Worm (Caenorhabditis elegans) whole organism, dauer: ENCODE data around the gene F08B4.8.

ENCODE experiments used
- unc-62 ChIP-seq: sonication (generic microtip); optimal IDR thresholded peaks from 2 replicates; lab custom pipeline; 2017; ENCODE audit warnings: missing biosample characterization, missing genetic modification reagents, missing genetic modification characterization

The F08B4.8 gene

DNA sequence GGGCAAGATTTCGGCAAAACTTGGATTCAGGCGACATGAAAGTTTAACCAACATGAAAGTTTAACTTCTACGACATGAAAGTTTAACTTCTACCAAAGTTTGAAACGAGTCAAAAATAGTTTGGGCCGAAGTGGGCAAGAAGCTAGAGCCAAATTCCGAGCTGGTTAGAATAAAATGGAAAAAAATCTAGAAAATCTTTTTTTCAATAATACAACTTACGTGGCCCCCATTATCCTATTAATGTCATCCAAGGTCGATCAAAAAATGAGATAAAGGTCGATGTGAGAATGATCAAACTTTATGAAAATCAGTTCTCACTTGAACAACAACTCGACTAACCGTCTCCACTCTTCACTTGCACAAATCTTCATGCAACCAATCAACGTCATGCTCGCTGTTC is at the start of gene F08B4.8:
F08B4.8 (plus strand) TSS at position 301 of the 400 bp plus-strand sequence.
- TF ChIP-seq unc-62 (GFP tag; lab: Kevin White, UChicago): no peak

DNA sequence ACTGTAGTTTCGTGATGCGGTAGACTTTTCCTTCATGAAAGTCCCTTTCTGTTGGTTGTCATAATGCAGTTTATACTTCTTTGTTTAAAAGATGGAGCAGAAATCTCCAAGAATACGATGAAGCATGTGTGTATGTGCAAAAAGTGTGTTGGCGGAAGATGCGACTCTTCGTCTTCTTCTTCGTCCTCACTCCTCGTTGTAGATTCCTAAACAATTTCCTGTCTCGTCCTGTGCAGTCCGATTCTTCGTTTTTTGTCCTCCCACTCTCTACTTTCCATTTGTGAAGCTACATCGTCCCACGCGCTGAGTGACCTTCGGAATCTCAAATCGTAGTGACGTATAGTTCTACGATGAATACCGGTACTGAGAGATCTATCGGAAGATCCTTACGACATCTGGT is 49.1 kb upstream of the F08B4.8 start:
- TF ChIP-seq unc-62 (GFP tag; lab: Kevin White, UChicago): no peak

DNA sequence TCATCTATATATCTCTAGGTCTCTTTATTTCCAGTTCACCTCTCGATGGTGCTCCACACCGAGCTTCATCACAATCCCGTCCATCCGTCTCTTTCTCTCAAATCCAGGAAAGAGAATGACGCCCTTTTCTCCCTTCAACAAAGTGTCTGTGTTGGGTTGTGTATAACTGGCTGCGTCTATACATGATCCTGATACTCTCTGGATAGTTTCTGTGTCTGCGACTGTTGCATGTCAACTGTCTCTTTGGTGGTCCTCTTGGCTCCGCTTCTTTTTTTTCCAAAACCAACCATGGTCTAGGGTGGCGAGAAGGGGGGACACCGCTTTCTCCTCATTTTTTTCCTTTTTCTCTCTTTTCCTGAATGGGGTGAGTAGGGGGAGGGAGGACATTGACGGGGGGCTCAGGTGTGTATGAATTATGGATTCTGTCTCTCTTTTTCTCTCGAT is 47.8 kb upstream of the F08B4.8 start:
- no peak for TF ChIP-seq unc-62 (GFP tag; lab: Kevin White, UChicago)

DNA sequence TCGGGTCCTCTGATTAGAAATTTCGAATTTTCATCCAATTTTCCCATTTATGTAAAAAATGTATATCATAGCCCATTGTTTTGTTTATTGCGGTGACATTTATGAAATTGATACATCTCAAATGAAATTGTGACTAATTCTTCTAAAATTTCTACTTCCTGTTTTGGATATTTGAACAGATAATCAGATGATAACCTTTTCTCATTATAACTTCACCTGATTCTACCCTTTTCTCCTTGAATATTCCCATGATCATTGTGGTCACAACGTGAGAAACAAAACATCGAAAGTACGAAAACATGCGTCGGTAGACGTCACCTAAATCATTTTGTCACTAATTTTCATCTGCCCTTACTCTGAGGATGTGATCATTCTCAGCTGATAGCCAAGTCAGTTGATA is 47.2 kb upstream of the F08B4.8 start:
- TF ChIP-seq unc-62 (GFP tag; lab: Kevin White, UChicago): no peak

DNA sequence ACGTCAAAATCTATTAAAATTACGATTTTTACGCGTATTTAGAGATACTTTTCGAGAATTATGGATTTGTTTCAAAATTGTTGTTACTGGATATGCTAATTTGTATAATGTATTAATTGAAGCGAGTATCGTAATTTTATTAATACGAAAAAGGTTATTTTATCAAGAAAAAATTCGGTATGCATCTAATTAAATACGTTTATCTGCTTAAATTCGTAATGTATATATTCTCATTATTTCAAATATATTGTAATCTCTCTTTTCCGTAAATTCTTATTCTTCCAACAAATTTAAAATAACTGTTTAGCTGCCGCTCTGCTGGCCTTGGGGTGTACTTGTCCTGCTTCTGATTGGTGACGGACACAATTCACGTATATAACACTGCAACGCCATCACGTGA is 46.4 kb upstream of the F08B4.8 start, which contains the start of gene dgk-4:
dgk-4 (plus strand) TSS at position 301 of the 400 bp plus-strand sequence.
- no peak for TF ChIP-seq unc-62 (GFP tag; lab: Kevin White, UChicago)

DNA sequence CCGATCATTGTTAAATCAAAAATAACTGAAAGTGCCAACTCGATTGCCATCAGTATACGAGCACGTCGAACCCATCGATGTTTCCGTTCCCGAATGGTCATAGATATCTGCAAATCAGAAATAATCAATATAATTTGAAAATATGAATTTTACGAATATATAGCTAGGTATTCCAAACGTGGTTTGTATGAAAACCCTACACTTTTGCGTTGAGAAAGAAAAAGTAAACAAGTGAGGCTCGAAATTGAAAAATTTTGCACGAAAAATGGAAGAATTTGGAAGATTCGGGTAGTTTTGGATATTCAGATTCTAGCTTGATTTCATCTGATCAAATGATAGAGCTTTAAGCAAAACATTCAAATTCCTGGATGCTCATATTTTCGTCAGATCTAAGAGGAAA is 38.6 kb upstream of the F08B4.8 start, which contains the start of gene F42A9.9:
F42A9.9 (minus strand) TSS at position 101 of the 400 bp plus-strand sequence.
- TF ChIP-seq unc-62 (GFP tag; lab: Kevin White, UChicago): no peak

DNA sequence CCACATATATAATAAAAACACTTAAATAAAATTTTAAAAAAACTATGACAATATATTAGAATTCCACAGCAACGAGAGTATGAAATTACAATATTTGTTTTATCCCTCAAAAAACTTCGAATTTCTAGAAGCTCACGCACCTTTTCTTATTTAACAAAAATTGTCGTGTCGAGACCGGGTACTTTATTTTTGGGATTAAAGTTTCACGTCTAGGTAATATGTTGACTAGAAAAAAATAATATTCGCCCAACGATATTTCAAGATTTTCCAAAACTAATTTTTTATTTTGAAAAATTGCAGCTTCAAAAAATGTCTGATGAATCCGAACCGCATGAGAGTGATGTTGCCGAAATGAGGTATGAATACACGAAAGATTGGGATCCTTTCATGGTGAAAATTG is 33.0 kb upstream of the F08B4.8 start, which contains the start of gene C49C8.3:
C49C8.3 (plus strand) TSS at position 301 of the 400 bp plus-strand sequence.
- TF ChIP-seq unc-62 (GFP tag; lab: Kevin White, UChicago): no peak

DNA sequence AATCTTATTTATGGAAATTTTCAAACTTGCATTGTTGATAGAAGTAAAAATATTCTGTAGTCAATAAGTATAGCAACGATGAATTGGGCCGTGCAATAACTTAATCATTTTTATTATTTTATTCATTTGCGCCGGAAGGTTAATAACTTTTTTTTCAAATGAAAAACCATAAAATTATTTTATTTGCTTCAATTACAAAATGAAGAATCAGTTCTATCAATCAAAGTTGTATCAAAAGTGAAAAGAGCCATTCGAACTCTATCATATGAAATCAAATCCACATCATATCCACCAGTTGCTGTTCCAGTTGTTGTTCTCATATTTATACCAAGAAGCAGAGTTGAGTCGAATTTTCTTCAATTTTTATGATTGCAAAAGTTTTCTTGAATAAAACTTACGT is 28.9 kb upstream of the F08B4.8 start, which contains the start of gene cyp-33E1:
cyp-33E1 (minus strand) TSS at position 101 of the 400 bp plus-strand sequence.
- no peak for TF ChIP-seq unc-62 (GFP tag; lab: Kevin White, UChicago)

DNA sequence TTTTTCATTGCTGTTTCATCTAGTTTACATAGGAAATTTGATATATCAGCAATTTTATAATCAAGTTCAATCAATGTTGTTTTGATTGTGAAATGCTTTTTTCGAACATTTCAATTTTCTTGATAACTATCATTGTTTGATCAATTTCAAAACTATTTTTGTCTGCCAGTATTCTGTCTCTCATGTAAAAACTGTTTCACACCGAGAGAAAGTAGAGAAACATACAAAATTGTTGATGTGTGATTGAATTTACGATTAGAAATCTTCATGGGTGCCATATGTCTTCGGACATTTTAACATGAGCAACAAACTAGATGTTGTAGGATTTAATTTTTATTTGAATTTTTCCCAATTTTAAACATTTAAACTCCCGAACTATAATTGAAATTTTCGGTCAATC is 26.7 kb upstream of the F08B4.8 start, which contains the start of gene C49C8.2:
C49C8.2 (plus strand) TSS at position 393 of the 400 bp plus-strand sequence.
- TF ChIP-seq unc-62 (GFP tag; lab: Kevin White, UChicago): no peak

DNA sequence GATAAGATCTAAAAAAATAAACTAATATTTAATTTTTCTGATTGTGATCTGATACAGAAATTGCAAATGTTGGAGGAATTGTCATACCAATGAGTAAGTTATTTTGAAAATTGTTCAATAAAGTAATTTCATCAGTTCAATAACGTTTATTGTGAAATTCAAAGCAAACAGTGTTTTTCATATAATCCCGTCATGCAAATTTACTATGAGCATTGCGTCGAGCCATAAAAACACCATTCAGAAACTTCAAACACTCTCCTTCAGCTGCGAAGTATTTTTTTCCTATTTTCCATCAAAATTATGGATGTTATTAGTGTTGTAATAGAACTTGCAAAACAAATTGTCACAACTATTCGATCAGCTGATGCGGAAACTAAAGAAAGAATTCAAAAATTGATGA is 25.6 kb upstream of the F08B4.8 start, which contains the start of gene C49C8.8:
C49C8.8 (plus strand) TSS at position 301 of the 400 bp plus-strand sequence.
- no peak for TF ChIP-seq unc-62 (GFP tag; lab: Kevin White, UChicago)

DNA sequence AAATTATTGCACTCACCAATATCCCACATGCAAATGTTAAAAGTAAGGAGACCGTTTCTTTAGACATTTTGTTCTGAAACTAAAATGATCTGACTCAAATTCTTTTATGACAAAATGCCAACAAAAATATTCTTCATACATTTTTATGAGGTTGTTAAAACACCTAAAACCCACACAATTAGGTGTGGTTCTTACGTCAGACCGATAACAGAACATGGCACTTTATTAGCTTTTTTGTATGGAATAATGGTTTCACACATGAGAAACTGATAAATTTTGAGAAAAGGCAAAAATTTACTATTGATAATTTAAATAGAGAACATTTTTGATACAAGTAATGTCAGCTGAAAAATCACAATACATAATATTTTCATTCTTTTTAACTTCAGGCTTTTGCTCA is 23.8 kb upstream of the F08B4.8 start, which contains the start of gene C49C8.5:
C49C8.5 (minus strand) TSS at position 73 of the 400 bp plus-strand sequence.
- no peak for TF ChIP-seq unc-62 (GFP tag; lab: Kevin White, UChicago)

DNA sequence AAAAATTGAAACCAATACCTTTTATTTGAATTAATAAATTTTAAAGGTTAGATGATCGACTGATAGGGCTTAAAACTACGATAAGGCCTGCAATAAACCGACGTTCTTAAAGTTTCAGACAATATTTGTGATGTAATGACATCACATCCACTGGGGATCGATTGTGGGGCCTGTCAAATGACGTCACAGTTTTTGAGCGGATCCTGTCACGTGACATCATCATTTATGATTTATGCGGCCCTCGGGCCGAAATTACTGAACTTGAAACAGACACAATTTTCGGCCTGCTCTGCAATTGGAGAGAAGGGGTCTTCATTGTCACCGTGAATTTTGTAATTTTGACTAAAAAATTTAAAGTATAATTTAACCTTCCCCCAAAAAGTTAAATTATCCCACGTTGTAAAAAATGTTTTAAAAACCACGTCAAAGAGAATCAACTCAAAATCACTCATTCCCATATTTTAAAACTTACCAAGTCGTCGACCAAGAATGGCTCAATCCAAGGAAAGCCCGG is 23.2 kb upstream of the F08B4.8 start, which contains the start of gene C49C8.1:
C49C8.1 (plus strand) TSS at position 464 of the 514 bp plus-strand sequence.
- no peak for TF ChIP-seq unc-62 (GFP tag; lab: Kevin White, UChicago)

DNA sequence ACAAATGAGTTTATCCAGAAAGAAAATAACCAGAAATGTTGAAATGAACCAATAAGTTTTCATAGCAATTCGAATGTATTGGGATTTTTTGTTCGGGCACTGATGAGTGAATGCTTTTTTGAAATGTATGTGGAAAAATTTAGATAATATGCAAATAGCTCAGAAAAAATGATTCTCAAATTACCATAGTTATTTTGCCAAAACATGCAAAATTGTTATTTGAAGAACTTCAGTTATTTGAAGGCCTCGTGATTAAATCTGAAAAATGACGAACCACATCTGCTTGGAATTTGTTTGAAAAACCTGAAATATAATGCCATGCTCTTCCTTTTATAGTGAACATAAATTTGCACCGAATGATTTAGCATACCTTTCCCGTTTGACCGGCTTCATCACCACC is 19.3 kb upstream of the F08B4.8 start, which contains the start of gene C49C8.6:
C49C8.6 (minus strand) TSS at position 101 of the 400 bp plus-strand sequence.
- TF ChIP-seq unc-62 (GFP tag; lab: Kevin White, UChicago): no peak

DNA sequence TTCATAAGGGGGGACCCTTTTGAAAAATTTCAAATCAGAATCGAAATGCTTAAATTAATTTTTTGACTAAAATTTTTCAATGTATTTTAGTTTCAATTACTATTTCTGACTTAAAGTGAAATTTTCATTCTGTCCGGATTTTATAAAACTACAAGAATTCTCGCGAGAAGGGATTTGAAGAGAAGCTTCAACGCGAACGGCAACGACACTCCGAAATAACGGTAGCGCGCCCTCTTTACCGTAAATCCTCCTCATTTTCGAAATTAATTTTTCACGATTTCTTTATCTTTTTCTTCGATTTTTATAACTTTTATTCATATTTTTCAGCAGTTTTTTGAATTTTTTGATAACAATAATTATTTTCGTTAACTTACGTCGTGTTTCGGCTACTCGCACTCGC is 11.6 kb upstream of the F08B4.8 start:
- no peak for TF ChIP-seq unc-62 (GFP tag; lab: Kevin White, UChicago)

DNA sequence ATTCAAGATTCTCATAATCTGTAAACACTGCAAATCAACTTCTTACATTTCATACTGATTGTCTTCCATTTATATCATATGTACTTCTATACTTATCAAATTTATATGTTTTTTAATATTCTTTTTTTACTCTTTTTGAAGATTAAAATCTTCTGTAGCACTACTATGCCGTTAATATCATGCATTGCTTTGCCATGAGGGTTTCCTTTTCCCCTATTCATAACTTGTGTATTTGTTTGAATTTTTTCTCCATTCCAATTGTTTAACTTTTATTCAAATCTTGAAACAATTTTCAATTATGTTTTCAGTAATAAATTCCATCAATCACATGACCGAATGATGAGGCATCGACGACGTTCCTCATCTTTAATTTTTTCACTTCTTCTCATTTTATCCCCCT is 8.8 kb upstream of the F08B4.8 start, which contains the start of gene cdh-5:
cdh-5 (plus strand) TSS at position 301 of the 400 bp plus-strand sequence.
- no peak for TF ChIP-seq unc-62 (GFP tag; lab: Kevin White, UChicago)

DNA sequence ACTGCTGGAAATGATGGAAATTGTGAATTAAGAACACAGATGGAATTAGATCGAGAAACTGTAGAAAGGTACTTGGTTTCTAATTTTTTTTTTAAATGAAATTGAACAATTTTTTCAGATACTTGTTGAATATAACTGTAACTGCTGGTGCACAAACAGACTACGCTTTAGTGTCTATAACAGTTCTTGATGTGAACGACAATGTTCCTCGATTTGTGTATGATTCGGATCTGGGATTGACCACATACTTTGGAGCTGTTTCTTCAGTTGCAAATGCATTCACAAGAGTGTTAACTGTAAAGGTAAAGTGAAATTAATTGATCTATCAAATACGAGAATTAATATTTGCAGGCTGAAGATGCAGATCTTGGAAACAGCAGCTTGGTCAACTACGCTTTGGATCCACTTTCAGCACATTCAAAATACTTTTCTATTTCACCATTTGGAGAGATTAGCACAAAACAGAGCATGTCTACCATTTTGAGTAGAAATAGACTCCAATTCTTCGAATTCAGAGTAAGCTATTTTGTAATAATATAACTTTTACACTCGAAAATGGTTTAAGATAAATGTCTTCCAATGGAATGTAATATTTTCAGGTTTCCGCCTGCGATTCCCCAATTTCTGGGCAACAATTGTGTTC is 3.5 kb upstream of the F08B4.8 start:
- no peak for TF ChIP-seq unc-62 (GFP tag; lab: Kevin White, UChicago)
